Worm (Caenorhabditis elegans) whole organism, late embryonic: ENCODE results near the gene col-89.

Source experiments
- ahr-1 ChIP-seq: sonication (generic microtip); optimal IDR thresholded peaks from 2 replicates; lab custom pipeline; 2016; ENCODE audit warnings: missing genetic modification characterization, missing compliant biosample characterization
- ama-1 ChIP-seq: fragments of 150-350 bp; optimal IDR thresholded peaks from 2 replicates; lab custom pipeline; 2014
- ceh-22 ChIP-seq: sonication (generic microtip); optimal IDR thresholded peaks from 2 replicates; lab custom pipeline; 2017; ENCODE audit warnings: missing biosample characterization, missing genetic modification characterization
- ceh-9 ChIP-seq: sonication (generic microtip); optimal IDR thresholded peaks from 2 replicates; lab custom pipeline; 2016; ENCODE audit warnings: mild to moderate bottlenecking, missing genetic modification characterization, inconsistent platforms, missing compliant biosample characterization
- unc-42 ChIP-seq: sonication (generic microtip); optimal IDR thresholded peaks from 2 replicates; lab custom pipeline; 2016; ENCODE audit warnings: missing genotype, missing genetic modification characterization, missing compliant biosample characterization

DNA sequence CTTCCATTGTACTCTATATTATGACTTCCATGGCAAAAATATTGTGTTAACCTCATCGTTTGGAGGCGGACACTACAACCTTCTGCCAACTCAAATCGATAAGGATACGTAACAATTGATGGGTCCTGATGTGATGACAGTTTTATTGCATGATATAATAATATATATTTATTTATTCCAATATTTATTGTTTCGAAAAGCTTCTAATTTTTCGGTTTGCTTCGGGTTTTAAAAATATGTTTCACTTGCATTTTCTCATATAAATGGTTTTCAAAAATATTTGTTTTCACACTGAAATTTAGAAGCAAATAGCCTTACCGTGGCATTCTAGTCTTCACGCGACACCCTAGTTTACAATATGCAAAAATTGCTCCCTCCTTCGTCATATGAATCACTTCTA, 41.2 kb upstream of the col-89 start, which contains the start of gene T04A8.13:
- no peak for TF ChIP-seq ceh-9 (tag; lab: Kevin White, UChicago)
- TF ChIP-seq ceh-22: no peak
- no peak for TF ChIP-seq ama-1 (lab: Kevin White, UChicago)
- TF ChIP-seq unc-42 (tag; lab: Kevin White, UChicago): no peak
- TF ChIP-seq ahr-1 (tag; lab: Kevin White, UChicago): no peak
